Worm (Caenorhabditis elegans): Measurements from ENCODE around the gene Y47A7.2.

Gene Y47A7.2

DNA sequence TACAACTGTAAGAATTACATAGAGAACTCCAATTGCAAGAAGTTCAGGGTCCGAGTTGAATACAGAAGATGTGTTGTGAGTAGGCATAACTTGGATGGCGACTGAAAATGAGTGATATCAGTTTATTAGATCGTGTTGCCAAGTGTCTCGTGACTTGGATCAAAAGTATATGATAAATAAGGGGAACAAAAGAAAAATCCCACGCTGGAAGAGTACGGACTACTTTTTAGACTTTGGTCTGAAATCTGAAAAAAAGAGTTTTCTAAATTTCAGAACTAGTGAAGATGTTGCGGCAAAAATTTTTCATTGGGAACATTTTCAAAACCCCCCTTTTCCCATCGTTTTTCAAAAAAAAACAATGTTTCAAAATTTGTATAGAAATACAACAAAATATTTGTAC is 28.6 kb downstream of the Y47A7.2 start, which contains the start of gene srt-64:
Gene srt-64 (minus strand): TSS at position 101 of the 400 bp plus-strand sequence.
- TF ChIP-seq snpc-4 (tag; optimal IDR thresholded peaks at IDR 0.05), result no peak
- no peak for TF ChIP-seq unc-62 (GFP tag; optimal IDR thresholded peaks at IDR 0.05)
- no peak for TF ChIP-seq gmeb-1 (tag; optimal IDR thresholded peaks at IDR 0.05)
- no peak for TF ChIP-seq crh-2 (tag; optimal IDR thresholded peaks at IDR 0.05)
- no peak for TF ChIP-seq sma-9 (GFP tag; optimal IDR thresholded peaks at IDR 0.05)
- no peak for TF ChIP-seq sma-9 (tag; optimal IDR thresholded peaks at IDR 0.05)
- no peak for TF ChIP-seq nhr-6 (tag; optimal IDR thresholded peaks at IDR 0.05)
- no peak for TF ChIP-seq sem-4 (tag; optimal IDR thresholded peaks at IDR 0.05)
- no peak for TF ChIP-seq nhr-11 (tag; optimal IDR thresholded peaks at IDR 0.05)
- TF ChIP-seq fos-1 (tag; optimal IDR thresholded peaks at IDR 0.05), result no peak
- no peak for TF ChIP-seq lin-13 (GFP tag; optimal IDR thresholded peaks at IDR 0.05)
- TF ChIP-seq zag-1 (tag; optimal IDR thresholded peaks at IDR 0.05), result no peak
- no peak for TF ChIP-seq unc-39 (tag; optimal IDR thresholded peaks at IDR 0.05)
- TF ChIP-seq elt-3 (tag; optimal IDR thresholded peaks at IDR 0.05), result no peak
- no peak for TF ChIP-seq unc-55 (GFP tag; optimal IDR thresholded peaks at IDR 0.05)
- no peak for TF ChIP-seq skn-1 (tag; optimal IDR thresholded peaks at IDR 0.05)
- no peak for TF ChIP-seq nhr-23 (tag; optimal IDR thresholded peaks at IDR 0.05)
- TF ChIP-seq alr-1 (tag; optimal IDR thresholded peaks at IDR 0.05), result no peak
- no peak for TF ChIP-seq dmd-4 (tag; optimal IDR thresholded peaks at IDR 0.05)

DNA sequence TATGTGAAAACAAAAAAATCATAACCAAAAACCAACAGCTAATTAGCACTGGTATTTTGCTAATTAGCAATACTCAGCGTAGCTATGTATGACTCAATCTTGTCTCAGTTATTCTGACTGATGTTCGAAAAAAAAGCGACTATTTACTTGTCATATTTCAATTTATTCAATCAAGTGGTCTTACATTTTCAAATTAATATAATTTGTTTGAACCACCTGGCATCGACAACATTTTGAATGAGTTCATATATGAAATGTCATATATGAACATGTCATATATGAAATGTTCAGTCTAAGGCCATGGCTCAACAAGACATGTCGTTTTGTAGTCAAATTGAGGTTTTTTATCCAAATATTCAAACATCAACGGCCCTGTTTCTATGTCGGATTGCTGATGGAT is 32.7 kb downstream of the Y47A7.2 start, which contains the start of gene srw-140:
Gene srw-140 (plus strand): TSS at position 301 of the 400 bp plus-strand sequence.
- TF ChIP-seq lin-11 (tag; optimal IDR thresholded peaks at IDR 0.05) (no peak), lin-13 (GFP tag; optimal IDR thresholded peaks at IDR 0.05) (no peak), lin-39 (tag; optimal IDR thresholded peaks at IDR 0.05) (no peak), ceh-16 (tag; optimal IDR thresholded peaks at IDR 0.05) (no peak)

DNA sequence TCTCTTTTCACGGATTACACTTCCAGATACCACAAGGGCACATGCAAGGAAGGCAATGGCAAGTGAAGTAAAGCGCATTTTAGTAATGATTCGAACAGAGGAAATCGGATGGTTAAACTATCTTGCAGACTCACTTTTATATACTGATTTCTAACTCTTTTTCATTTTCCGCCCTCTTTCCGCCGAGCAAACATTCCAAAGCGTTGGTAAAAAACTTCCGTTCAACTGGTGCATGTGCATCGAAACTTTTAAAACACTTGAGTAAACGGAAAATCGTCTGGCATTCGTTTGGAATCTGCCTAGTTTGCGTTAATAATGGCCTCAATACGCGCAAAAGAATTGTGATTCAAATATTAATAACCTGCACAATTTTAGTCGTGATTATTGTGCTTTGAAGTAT is 33.5 kb downstream of the Y47A7.2 start, which contains the start of gene abu-7:
Gene abu-7 (minus strand): TSS at position 101 of the 400 bp plus-strand sequence.
- TF ChIP-seq F13H6.1 (tag; optimal IDR thresholded peaks at IDR 0.05) (no peak), egl-27 (tag; optimal IDR thresholded peaks at IDR 0.05) (no peak), nhr-129 (tag; optimal IDR thresholded peaks at IDR 0.05) (no peak), lsy-2 (tag; optimal IDR thresholded peaks at IDR 0.05) (no peak), elt-1 (tag; optimal IDR thresholded peaks at IDR 0.05) (no peak), nhr-237 (tag; optimal IDR thresholded peaks at IDR 0.05) (no peak), nhr-6 (tag; optimal IDR thresholded peaks at IDR 0.05) (no peak), sma-9 (GFP tag; optimal IDR thresholded peaks at IDR 0.05) (no peak), sma-9 (tag; optimal IDR thresholded peaks at IDR 0.05) (no peak), lin-39 (tag; optimal IDR thresholded peaks at IDR 0.05) (no peak), nhr-25 (tag; optimal IDR thresholded peaks at IDR 0.05) (no peak), sma-3 (GFP tag; optimal IDR thresholded peaks at IDR 0.05) (no peak), ztf-1 (GFP tag; conservative IDR thresholded peaks at IDR 0.05) (no peak)

DNA sequence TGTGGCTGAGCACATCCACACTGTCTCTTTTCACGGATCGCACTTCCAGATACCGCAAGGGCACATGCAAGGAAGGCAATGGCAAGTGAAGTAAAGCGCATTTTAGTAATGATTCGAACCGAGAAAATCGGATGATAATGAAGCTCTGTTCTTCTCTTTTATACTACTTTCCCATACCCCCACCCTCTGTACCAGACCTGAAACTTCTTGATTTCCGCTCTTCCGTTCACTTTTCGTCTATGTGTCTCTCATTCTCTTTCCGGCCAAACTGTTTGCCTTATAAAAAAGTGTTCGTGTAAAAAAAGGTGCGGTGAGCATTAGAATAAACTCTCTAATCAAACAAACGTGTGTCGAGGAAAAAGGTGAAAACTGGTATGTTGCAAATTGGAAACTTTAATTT is 36.3 kb downstream of the Y47A7.2 start, which contains the start of gene abu-6:
Gene abu-6 (minus strand): TSS at position 101 of the 400 bp plus-strand sequence.
- TF ChIP-seq R02D3.7 (tag; optimal IDR thresholded peaks at IDR 0.05) (no peak), snpc-4 (tag; optimal IDR thresholded peaks at IDR 0.05) (no peak)

DNA sequence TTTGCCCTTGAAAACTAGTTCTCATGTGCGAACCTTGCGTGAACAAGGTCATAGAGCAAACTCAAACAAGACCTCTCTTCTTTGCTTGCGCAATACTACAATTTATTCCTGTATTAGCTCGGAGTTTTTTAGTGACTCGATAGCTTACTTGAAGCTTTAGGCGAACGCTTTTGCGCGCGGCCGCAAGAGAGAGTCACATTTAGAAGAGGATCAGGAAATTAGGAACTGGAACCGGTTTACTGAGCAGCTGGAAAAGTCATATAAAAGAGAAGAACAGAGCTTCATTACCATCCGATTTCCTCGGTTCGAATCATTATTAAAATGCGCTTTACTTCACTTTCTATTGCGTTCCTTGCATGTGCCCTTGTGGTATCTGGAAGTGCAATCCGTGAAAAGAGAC is 39.8 kb downstream of the Y47A7.2 start, which contains the start of gene abu-15:
Gene abu-15 (plus strand): TSS at position 301 of the 400 bp plus-strand sequence.
- TF ChIP-seq ceh-16 (tag; optimal IDR thresholded peaks at IDR 0.05), result no peak
- TF ChIP-seq gmeb-1 (tag; optimal IDR thresholded peaks at IDR 0.05), result no peak
- no peak for TF ChIP-seq nhr-12 (tag; optimal IDR thresholded peaks at IDR 0.05)
- no peak for TF ChIP-seq dmd-4 (tag; optimal IDR thresholded peaks at IDR 0.05)
- TF ChIP-seq mdl-1 (tag; optimal IDR thresholded peaks at IDR 0.05), result no peak

DNA sequence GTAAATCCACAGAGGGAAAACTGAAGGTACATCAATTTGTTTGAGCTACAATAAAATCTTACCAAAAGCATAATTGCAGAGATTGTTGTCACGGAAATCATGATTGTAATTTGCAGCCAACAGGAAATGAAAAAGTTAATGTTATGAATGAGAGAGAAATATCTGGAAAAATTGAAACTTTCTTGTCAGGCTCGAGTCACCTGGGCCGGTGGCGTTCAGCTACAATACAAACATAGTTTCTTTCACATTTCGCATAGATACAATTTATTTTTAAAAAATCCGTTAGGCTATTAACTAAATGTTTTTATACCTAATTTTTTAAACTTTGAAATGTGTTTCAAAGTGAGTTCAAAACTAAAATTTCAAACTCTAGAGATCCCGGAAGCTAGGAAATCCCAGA is 40.5 kb downstream of the Y47A7.2 start, which contains the start of gene srx-39:
Gene srx-39 (minus strand): TSS at position 101 of the 400 bp plus-strand sequence.
- TF ChIP-seq lin-11 (tag; optimal IDR thresholded peaks at IDR 0.05) (no peak), fos-1 (tag; optimal IDR thresholded peaks at IDR 0.05) (no peak), ceh-82 (tag; optimal IDR thresholded peaks at IDR 0.05) (no peak), mdl-1 (tag; optimal IDR thresholded peaks at IDR 0.05) (no peak), lin-39 (tag; optimal IDR thresholded peaks at IDR 0.05) (no peak), sma-3 (GFP tag; optimal IDR thresholded peaks at IDR 0.05) (no peak), dmd-4 (tag; optimal IDR thresholded peaks at IDR 0.05) (no peak), R02D3.7 (tag; optimal IDR thresholded peaks at IDR 0.05) (no peak), mab-5 (tag; optimal IDR thresholded peaks at IDR 0.05) (no peak), nhr-12 (tag; optimal IDR thresholded peaks at IDR 0.05) (no peak)
